Worm (Caenorhabditis elegans) whole organism, late embryonic: ENCODE results near the gene cyp-25A3.

Experiments
- C38D4.7 ChIP-seq: fragments of 200-800 bp; sonication (Bioruptor generic); optimal IDR thresholded peaks from 2 replicates; lab custom pipeline; 2018; ENCODE audit warnings: mild to moderate bottlenecking, missing genetic modification characterization, moderate library complexity, missing compliant biosample characterization
- F13H6.1 ChIP-seq: sonication (generic microtip); optimal IDR thresholded peaks from 2 replicates; lab custom pipeline; 2016; ENCODE audit warnings: missing genetic modification characterization, missing compliant biosample characterization
- K09A11.1 ChIP-seq: sonication (generic microtip); optimal IDR thresholded peaks from 2 replicates; lab custom pipeline; 2017; ENCODE audit warnings: antibody characterized with exemption, mild to moderate bottlenecking, missing genetic modification characterization, missing compliant biosample characterization; ENCODE audit not compliant: insufficient read depth
- T23F11.4 ChIP-seq: fragments of 200-800 bp; sonication (Bioruptor generic); optimal IDR thresholded peaks from 2 replicates; lab custom pipeline; 2018; ENCODE audit warnings: mild to moderate bottlenecking, missing genetic modification characterization, missing compliant biosample characterization
- Y22D7AL.16 ChIP-seq: sonication (generic microtip); optimal IDR thresholded peaks from 2 replicates; lab custom pipeline; 2016; ENCODE audit warnings: missing genetic modification characterization, missing compliant biosample characterization
- ama-1 ChIP-seq: fragments of 150-350 bp; optimal IDR thresholded peaks from 2 replicates; lab custom pipeline; 2014
- ceh-18 ChIP-seq: sonication (generic microtip); optimal IDR thresholded peaks from 2 replicates; lab custom pipeline; 2016; ENCODE audit warnings: missing genetic modification characterization, missing compliant biosample characterization
- ceh-22 ChIP-seq: sonication (generic microtip); optimal IDR thresholded peaks from 2 replicates; lab custom pipeline; 2017; ENCODE audit warnings: missing biosample characterization, missing genetic modification characterization
- ceh-24 ChIP-seq: sonication (generic microtip); optimal IDR thresholded peaks from 2 replicates; lab custom pipeline; 2016; ENCODE audit warnings: mild to moderate bottlenecking, missing genetic modification characterization, missing compliant biosample characterization
- ceh-30 ChIP-seq: fragments of 150-350 bp; optimal IDR thresholded peaks from 2 replicates; lab custom pipeline; 2014; ENCODE audit warnings: missing biosample characterization, missing genetic modification characterization
- ceh-31 ChIP-seq: sonication (generic microtip); optimal IDR thresholded peaks from 2 replicates; lab custom pipeline; 2016; ENCODE audit warnings: missing genetic modification characterization, missing compliant biosample characterization
- ceh-48 ChIP-seq: sonication (generic microtip); optimal IDR thresholded peaks from 2 replicates; lab custom pipeline; 2016; ENCODE audit warnings: missing genetic modification characterization, inconsistent platforms, missing compliant biosample characterization
- ceh-6 ChIP-seq: fragments of 200-800 bp; sonication (Bioruptor generic); optimal IDR thresholded peaks from 2 replicates; lab custom pipeline; 2018; ENCODE audit warnings: mild to moderate bottlenecking, missing genetic modification characterization, missing compliant biosample characterization
- dve-1 ChIP-seq: sonication (generic microtip); optimal IDR thresholded peaks from 2 replicates; lab custom pipeline; 2017; ENCODE audit warnings: antibody characterized with exemption, mild to moderate bottlenecking, missing genetic modification characterization, missing compliant biosample characterization
- elt-4 ChIP-seq: sonication (generic microtip); optimal IDR thresholded peaks from 2 replicates; lab custom pipeline; 2016; ENCODE audit warnings: missing genetic modification characterization, missing compliant biosample characterization
- eyg-1 ChIP-seq: sonication (generic microtip); optimal IDR thresholded peaks from 2 replicates; lab custom pipeline; 2016; ENCODE audit warnings: missing genotype, missing genetic modification characterization, missing compliant biosample characterization
- fkh-10 ChIP-seq: fragments of 150-350 bp; optimal IDR thresholded peaks from 2 replicates; lab custom pipeline; 2014; ENCODE audit warnings: missing biosample characterization, missing genetic modification reagents, missing genetic modification characterization
- gmeb-2 ChIP-seq: sonication (generic microtip); optimal IDR thresholded peaks from 2 replicates; lab custom pipeline; 2016; ENCODE audit warnings: missing genetic modification characterization, inconsistent platforms, missing compliant biosample characterization
- lim-6 ChIP-seq: sonication (generic microtip); optimal IDR thresholded peaks from 2 replicates; lab custom pipeline; 2016; ENCODE audit warnings: missing genetic modification characterization, missing compliant biosample characterization
- nfya-1 ChIP-seq: sonication (generic microtip); optimal IDR thresholded peaks from 2 replicates; lab custom pipeline; 2017; ENCODE audit warnings: missing genetic modification characterization, mild to moderate bottlenecking, missing compliant biosample characterization, antibody characterized with exemption, moderate library complexity
- npax-4 ChIP-seq: sonication (generic microtip); optimal IDR thresholded peaks from 2 replicates; lab custom pipeline; 2016; ENCODE audit warnings: missing genetic modification characterization, missing compliant biosample characterization
- odd-2 ChIP-seq: sonication (generic microtip); optimal IDR thresholded peaks from 2 replicates; lab custom pipeline; 2017; ENCODE audit warnings: antibody characterized with exemption, mild to moderate bottlenecking, missing genetic modification characterization, missing compliant biosample characterization
- pha-2 ChIP-seq: sonication (generic microtip); optimal IDR thresholded peaks from 2 replicates; lab custom pipeline; 2017; ENCODE audit warnings: mild to moderate bottlenecking, missing genetic modification characterization, missing compliant biosample characterization
- pqm-1 ChIP-seq: sonication (generic microtip); optimal IDR thresholded peaks from 2 replicates; lab custom pipeline; 2016; ENCODE audit warnings: missing genetic modification characterization, missing compliant biosample characterization
- pros-1 ChIP-seq: fragments of 150-350 bp; optimal IDR thresholded peaks from 2 replicates; lab custom pipeline; 2014; ENCODE audit warnings: missing biosample characterization, missing genetic modification reagents, missing genetic modification characterization
- sox-2 ChIP-seq: fragments of 200-800 bp; sonication (Bioruptor generic); IDR thresholded peaks from 2 replicates; pipeline ENCODE4 v1.3.6; 2022; ENCODE audit warnings: missing genetic modification reagents, missing genetic modification characterization, missing compliant biosample characterization
- syd-9 ChIP-seq: sonication (generic microtip); optimal IDR thresholded peaks from 2 replicates; lab custom pipeline; 2016; ENCODE audit warnings: mild to moderate bottlenecking, missing genetic modification characterization, moderate library complexity, missing compliant biosample characterization
- unc-3 ChIP-seq, 2 experiments: fragments of 200-800 bp in 1 of 2; sonication (Bioruptor generic) in 1 of 2; sonication (generic microtip) in 1 of 2; conservative IDR thresholded peaks in 1 of 2; optimal IDR thresholded peaks in 1 of 2; 2 replicates each; pipeline versions ENCODE4 v1.3.6 to Lab custom; 2016 to 2022; ENCODE audit warnings: missing compliant biosample characterization in 2 of 2, missing genetic modification characterization in 2 of 2, missing genetic modification reagents in 1 of 2
- unc-42 ChIP-seq: sonication (generic microtip); optimal IDR thresholded peaks from 2 replicates; lab custom pipeline; 2016; ENCODE audit warnings: missing genotype, missing genetic modification characterization, missing compliant biosample characterization
- unc-55 ChIP-seq: sonication (generic microtip); optimal IDR thresholded peaks from 2 replicates; lab custom pipeline; 2017; ENCODE audit warnings: missing biosample characterization, missing genetic modification reagents, missing genetic modification characterization

The cyp-25A3 gene

DNA sequence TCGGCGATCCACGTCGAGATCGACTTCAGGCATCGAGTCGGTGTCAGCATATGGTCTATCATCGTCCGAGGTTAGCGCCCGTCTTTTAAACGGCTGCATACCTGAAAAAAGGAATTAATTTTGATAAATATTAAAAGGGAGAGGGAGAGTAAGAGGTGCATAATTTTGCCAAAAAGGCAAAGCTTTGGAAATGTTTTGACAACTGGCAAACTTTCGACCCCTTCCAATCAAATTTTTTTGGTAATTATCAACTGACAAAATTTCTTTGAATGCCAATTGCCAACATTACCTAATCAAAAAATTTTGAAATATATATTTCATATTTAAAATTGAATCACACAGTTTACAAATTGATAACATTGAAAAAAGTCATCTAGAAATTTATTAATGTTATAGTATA, 20.0 kb downstream of the cyp-25A3 start, which contains the start of gene dpy-27:
Gene dpy-27, minus strand, starts transcription at position 101 of the 400 bp plus-strand sequence.
- no peak for TF ChIP-seq eyg-1 (tag; lab: Kevin White, UChicago)
- no peak for TF ChIP-seq npax-4
- TF ChIP-seq sox-2 (GFP tag; lab: Robert Waterston, UW): no peak
- TF ChIP-seq ceh-31 (tag; lab: Kevin White, UChicago): no peak
- TF ChIP-seq T23F11.4 (GFP tag; lab: Kevin White, UChicago): no peak
- TF ChIP-seq C38D4.7 (GFP tag; lab: Kevin White, UChicago): no peak
- TF ChIP-seq elt-4: no peak

DNA sequence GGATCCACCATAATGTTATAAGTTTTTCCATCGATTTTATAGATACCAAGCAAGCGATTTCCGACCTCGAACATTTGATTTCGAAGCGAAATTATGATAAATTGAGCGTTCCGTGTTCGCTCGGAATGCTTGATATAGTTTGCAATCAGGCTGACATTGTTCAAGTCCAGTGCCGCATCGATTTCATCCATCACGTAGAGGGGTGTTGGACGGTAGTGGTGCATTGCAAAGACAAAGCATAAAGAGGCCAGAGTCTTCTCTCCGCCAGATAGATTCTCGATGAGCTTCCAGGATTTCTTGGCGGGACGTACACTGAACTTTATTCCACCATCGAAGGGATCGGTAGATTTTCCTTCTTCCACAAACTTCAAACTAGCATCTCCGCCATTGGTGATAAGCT, 25.1 kb downstream of the cyp-25A3 start:
- TF ChIP-seq pha-2 (tag; lab: Kevin White, UChicago) (no peak), C38D4.7 (GFP tag; lab: Kevin White, UChicago) (no peak), dve-1 (tag; lab: Kevin White, UChicago) (no peak), pqm-1 (no peak), F13H6.1 (no peak), unc-42 (tag; lab: Kevin White, UChicago) (no peak), odd-2 (tag; lab: Kevin White, UChicago) (no peak), syd-9 (tag; lab: Kevin White, UChicago) (no peak), gmeb-2 (no peak)

DNA sequence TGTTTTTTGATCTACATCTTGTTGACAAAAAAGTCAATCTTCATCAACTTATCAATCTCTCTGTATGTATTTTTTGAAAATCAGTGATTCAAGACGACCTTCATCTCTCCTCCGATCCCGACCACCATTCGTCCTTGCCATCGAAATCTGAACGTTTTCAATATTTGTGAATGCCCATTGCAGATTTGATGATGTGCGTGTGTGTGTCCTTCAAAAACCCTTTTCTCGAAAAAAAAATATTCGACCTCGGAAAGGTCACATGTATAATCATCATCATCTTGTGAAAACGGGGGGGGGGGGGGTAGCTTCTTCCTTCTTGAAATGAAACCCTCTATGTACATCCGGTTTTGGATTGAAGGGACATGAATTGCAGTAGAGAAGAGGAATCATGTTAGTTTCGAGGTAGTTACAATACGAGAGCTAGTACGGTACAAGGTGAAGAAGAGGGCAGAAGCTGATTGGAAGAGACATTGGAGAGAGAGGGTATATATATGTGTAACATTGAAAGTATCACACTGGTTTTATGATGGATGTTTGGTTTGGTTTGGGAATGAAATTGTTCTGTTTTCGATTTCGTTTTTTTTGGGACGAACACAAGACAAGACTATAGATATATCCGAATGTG, 27.1 kb downstream of the cyp-25A3 start:
- TF ChIP-seq gmeb-2: peak; percentile 3
- no peak for TF ChIP-seq nfya-1

DNA sequence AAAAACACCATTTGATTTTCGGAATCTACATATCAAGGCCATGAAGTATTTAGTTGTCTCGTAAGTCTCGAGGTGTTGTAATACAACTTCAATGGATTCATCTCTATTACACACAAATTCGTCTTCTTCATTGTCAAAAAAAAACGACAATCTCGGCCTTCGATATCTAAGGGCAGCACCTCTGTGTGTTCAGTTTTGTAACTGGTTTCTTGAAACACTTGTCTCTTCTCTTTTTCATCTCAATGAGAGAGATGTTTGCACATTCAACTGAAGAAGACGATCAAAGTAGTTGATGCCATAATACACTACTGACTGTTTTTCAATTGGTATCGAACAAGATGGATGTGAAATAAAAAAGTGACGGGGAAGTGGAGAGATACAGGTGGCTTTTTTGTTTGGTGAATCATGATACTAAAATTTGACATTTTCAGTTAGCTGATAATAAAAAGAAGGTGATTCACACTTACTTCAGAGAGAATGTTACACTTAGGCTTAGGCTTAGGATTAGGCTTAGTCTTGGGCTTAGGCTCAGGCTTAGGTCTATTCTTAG, 28.1 kb downstream of the cyp-25A3 start:
- TF ChIP-seq ceh-22 (tag; lab: Kevin White, UChicago) (no peak), ceh-48 (tag; lab: Kevin White, UChicago) (no peak), ceh-24 (tag; lab: Kevin White, UChicago) (no peak), ama-1 (lab: Kevin White, UChicago) (peak; percentile 7)

DNA sequence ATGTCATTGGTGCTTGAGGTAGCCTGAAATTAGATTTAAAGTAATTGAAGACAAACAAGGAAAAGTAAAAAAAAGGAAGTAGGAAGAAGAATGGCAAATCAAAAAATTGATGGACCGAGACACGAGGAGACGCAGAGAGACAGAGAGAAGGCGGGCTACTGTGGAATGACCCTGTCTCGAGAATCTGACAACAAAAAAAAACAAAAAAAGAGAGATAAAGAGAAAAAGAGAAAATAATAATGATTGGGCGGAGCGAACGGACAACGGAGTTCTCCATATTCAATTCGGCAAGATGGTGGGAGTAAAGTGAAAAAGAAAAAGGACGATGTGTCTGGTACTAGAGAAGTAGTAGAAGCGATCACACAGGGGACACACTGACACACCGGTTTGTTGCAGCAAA, 30.5 kb downstream of the cyp-25A3 start, which contains the start of gene toh-1:
Gene toh-1, minus strand, starts transcription at position 23 of the 400 bp plus-strand sequence.
- TF ChIP-seq ceh-22 (tag; lab: Kevin White, UChicago) (no peak), unc-42 (tag; lab: Kevin White, UChicago) (no peak), ceh-30 (no peak), K09A11.1 (no peak), pros-1 (tag; lab: Kevin White, UChicago) (no peak), nfya-1 (no peak)

DNA sequence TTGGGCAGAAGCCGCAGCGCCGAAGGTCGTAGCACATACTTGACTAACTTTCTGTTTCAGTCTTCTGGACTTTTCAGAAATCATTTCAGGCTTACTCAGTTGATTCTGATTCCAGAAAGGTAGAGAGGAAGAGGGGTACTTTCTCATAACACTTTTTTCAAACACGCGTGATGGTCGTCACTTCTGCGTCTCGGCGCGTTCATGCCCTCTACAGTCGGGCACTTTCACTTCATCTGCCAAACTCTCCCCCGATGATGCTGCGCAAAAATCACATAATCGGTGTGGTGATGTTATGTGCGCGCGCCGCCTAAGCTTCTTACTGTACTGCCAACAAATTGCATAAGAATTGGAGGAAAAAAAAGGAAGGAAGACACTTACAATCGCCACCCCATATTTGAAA, 31.9 kb downstream of the cyp-25A3 start:
- TF ChIP-seq ceh-18 (no peak), fkh-10 (no peak), Y22D7AL.16 (tag; lab: Kevin White, UChicago) (no peak), lim-6 (no peak), ceh-6 (GFP tag; lab: Kevin White, UChicago) (no peak), unc-55 (GFP tag; lab: Kevin White, UChicago) (no peak), ceh-24 (tag; lab: Kevin White, UChicago) (no peak), unc-3 (GFP tag; conservative IDR thresholded peaks at IDR 0.05; lab: Robert Waterston, UW) (no peak), unc-3 (tag; optimal IDR thresholded peaks at IDR 0.05; lab: Kevin White, UChicago) (no peak), dve-1 (tag; lab: Kevin White, UChicago) (no peak), K09A11.1 (no peak)
- TF ChIP-seq, all 69 proteins: peak for 0
